Fruit fly (Drosophila melanogaster) whole organism, embryonic: Measurements from ENCODE around the gene Arl8.

ENCODE experiments used
- Abd-B ChIP-seq: fragments of 200-800 bp; sonication (Bioruptor generic); optimal IDR thresholded peaks from 2 replicates; lab custom pipeline; 2018; ENCODE audit warnings: missing biosample characterization, mild to moderate bottlenecking, missing genetic modification characterization, moderate library complexity
- Asciz ChIP-seq: fragments of 200-800 bp; sonication (Bioruptor generic); optimal IDR thresholded peaks from 2 replicates; lab custom pipeline; 2017; ENCODE audit warnings: missing biosample characterization, mild to moderate bottlenecking, missing genetic modification characterization, missing genetic modification reagents
- Bteb2 ChIP-seq: fragments of 200-800 bp; sonication (Bioruptor generic); optimal IDR thresholded peaks from 2 replicates; lab custom pipeline; 2016; ENCODE audit warnings: missing biosample characterization, missing genetic modification characterization
- CG10321 ChIP-seq: fragments of 200-800 bp; sonication (Bioruptor generic); IDR thresholded peaks from 2 replicates; pipeline ENCODE4 v1.3.6; 2022; ENCODE audit warnings: missing biosample characterization, missing genetic modification characterization
- CG11247 ChIP-seq: fragments of 200-800 bp; sonication (Bioruptor generic); IDR thresholded peaks from 2 replicates; pipeline ENCODE4 v1.3.6; 2022; ENCODE audit warnings: missing biosample characterization, missing genetic modification characterization
- CG11398 ChIP-seq: fragments of 200-800 bp; sonication (Bioruptor generic); optimal IDR thresholded peaks from 2 replicates; lab custom pipeline; 2016; ENCODE audit warnings: missing biosample characterization, missing genetic modification characterization
- CG12155 ChIP-seq: fragments of 200-800 bp; sonication (Bioruptor generic); optimal IDR thresholded peaks from 3 replicates; lab custom pipeline; 2016; ENCODE audit warnings: missing biosample characterization, missing genetic modification characterization
- CG12219 ChIP-seq: fragments of 200-800 bp; sonication (Bioruptor generic); optimal IDR thresholded peaks from 3 replicates; lab custom pipeline; 2018; ENCODE audit warnings: missing biosample characterization, mild to moderate bottlenecking, missing genetic modification characterization
- CG12659 ChIP-seq: fragments of 200-800 bp; sonication (Bioruptor generic); optimal IDR thresholded peaks from 3 replicates; lab custom pipeline; 2017; ENCODE audit warnings: mild to moderate bottlenecking, missing biosample characterization, missing genetic modification reagents, missing genetic modification characterization
- CG14050 ChIP-seq: fragments of 200-800 bp; sonication (Bioruptor generic); IDR thresholded peaks from 3 replicates; pipeline ENCODE4 v1.3.6; 2022; ENCODE audit warnings: missing biosample characterization, missing genetic modification characterization
- CG14965 ChIP-seq: fragments of 200-800 bp; sonication (Bioruptor generic); optimal IDR thresholded peaks from 2 replicates; lab custom pipeline; 2016; ENCODE audit warnings: missing biosample characterization, missing genetic modification characterization, borderline replicate concordance
- CG17186 ChIP-seq: fragments of 200-800 bp; sonication (Bioruptor generic); optimal IDR thresholded peaks from 3 replicates; lab custom pipeline; 2017; ENCODE audit warnings: missing biosample characterization, missing genetic modification reagents, missing genetic modification characterization
- CG1792 ChIP-seq: fragments of 200-800 bp; sonication (Bioruptor generic); optimal IDR thresholded peaks from 2 replicates; lab custom pipeline; 2016; ENCODE audit warnings: missing biosample characterization, missing genetic modification characterization
- CG18011 ChIP-seq: fragments of 200-800 bp; sonication (Bioruptor generic); optimal IDR thresholded peaks from 2 replicates; lab custom pipeline; 2017; ENCODE audit warnings: missing biosample characterization, missing genetic modification characterization, mild to moderate bottlenecking, moderate library complexity, missing genotype
- CG18476 ChIP-seq: fragments of 200-800 bp; sonication (Bioruptor generic); optimal IDR thresholded peaks from 2 replicates; lab custom pipeline; 2016; ENCODE audit warnings: missing biosample characterization, mild to moderate bottlenecking, missing genetic modification characterization
- CG31441 ChIP-seq: fragments of 200-800 bp; sonication (Bioruptor generic); IDR thresholded peaks from 2 replicates; pipeline ENCODE4 v1.3.6; 2022; ENCODE audit warnings: missing biosample characterization, missing genetic modification characterization
- CG32767 ChIP-seq: fragments of 200-800 bp; sonication (Bioruptor generic); IDR thresholded peaks from 2 replicates; pipeline ENCODE4 v1.3.6; 2022; ENCODE audit warnings: missing biosample characterization, missing genetic modification characterization
- CG3995 ChIP-seq: fragments of 200-800 bp; sonication (Bioruptor generic); optimal IDR thresholded peaks from 3 replicates; lab custom pipeline; 2016; ENCODE audit warnings: missing biosample characterization, missing genetic modification characterization
- CG6254 ChIP-seq: fragments of 200-800 bp; sonication (Bioruptor generic); optimal IDR thresholded peaks from 3 replicates; lab custom pipeline; 2017; ENCODE audit warnings: mild to moderate bottlenecking, missing biosample characterization, missing genetic modification reagents, missing genetic modification characterization
- CG7556 ChIP-seq: fragments of 200-800 bp; sonication (Bioruptor generic); optimal IDR thresholded peaks from 2 replicates; lab custom pipeline; 2017; ENCODE audit warnings: missing biosample characterization, mild to moderate bottlenecking, missing genetic modification characterization
- CG7963 ChIP-seq: fragments of 200-800 bp; sonication (Bioruptor generic); IDR thresholded peaks from 3 replicates; pipeline ENCODE4 v1.3.6; 2022; ENCODE audit warnings: missing biosample characterization, missing genetic modification characterization; ENCODE audit not compliant: partially characterized antibody
- ERR ChIP-seq: fragments of 200-800 bp; sonication (Bioruptor generic); optimal IDR thresholded peaks from 2 replicates; lab custom pipeline; 2016; ENCODE audit warnings: missing biosample characterization, missing genetic modification characterization
- HLHmδ ChIP-seq: fragments of 200-800 bp; sonication (Bioruptor generic); optimal IDR thresholded peaks from 2 replicates; lab custom pipeline; 2018; ENCODE audit warnings: missing biosample characterization, mild to moderate bottlenecking, missing genetic modification characterization, moderate library complexity
- Hr39 ChIP-seq: fragments of >200 bp; optimal IDR thresholded peaks from 2 replicates; lab custom pipeline; 2017
- Mrtf ChIP-seq: fragments of 200-800 bp; sonication (Bioruptor generic); IDR thresholded peaks from 3 replicates; pipeline ENCODE4 v1.3.6; 2022; ENCODE audit warnings: missing biosample characterization, missing genetic modification characterization
- Sox100B ChIP-seq: fragments of 200-800 bp; sonication (Bioruptor generic); optimal IDR thresholded peaks from 3 replicates; lab custom pipeline; 2018; ENCODE audit warnings: missing biosample characterization, mild to moderate bottlenecking, missing genetic modification characterization
- YL-1 ChIP-seq: fragments of 200-800 bp; sonication (Bioruptor generic); optimal IDR thresholded peaks from 3 replicates; lab custom pipeline; 2017; ENCODE audit warnings: missing biosample characterization, mild to moderate bottlenecking, missing genetic modification characterization
- amos ChIP-seq: fragments of 200-800 bp; sonication (Bioruptor generic); IDR thresholded peaks from 2 replicates; pipeline ENCODE4 v1.3.6; 2022; ENCODE audit warnings: missing biosample characterization, missing genetic modification characterization; ENCODE audit not compliant: partially characterized antibody
- dmrt11E ChIP-seq: fragments of 200-800 bp; sonication (Bioruptor generic); optimal IDR thresholded peaks from 3 replicates; lab custom pipeline; 2018; ENCODE audit warnings: missing biosample characterization, mild to moderate bottlenecking, missing genetic modification characterization, moderate library complexity
- dmrt99B ChIP-seq: fragments of 200-800 bp; sonication (Bioruptor generic); optimal IDR thresholded peaks from 2 replicates; lab custom pipeline; 2018; ENCODE audit warnings: missing biosample characterization, mild to moderate bottlenecking, missing genetic modification characterization, moderate library complexity
- dpn ChIP-seq, 2 experiments: fragments of 200-800 bp; sonication (Bioruptor generic); optimal IDR thresholded peaks; 3 replicates each; lab custom pipeline; 2016; ENCODE audit warnings: missing biosample characterization in 2 of 2, missing genetic modification characterization in 2 of 2
- ems ChIP-seq: fragments of 200-800 bp; sonication (Bioruptor generic); optimal IDR thresholded peaks from 3 replicates; lab custom pipeline; 2016; ENCODE audit warnings: missing biosample characterization, missing genetic modification characterization
- en ChIP-seq: fragments of 200-800 bp; sonication (Bioruptor generic); optimal IDR thresholded peaks from 2 replicates; lab custom pipeline; 2016; ENCODE audit warnings: missing biosample characterization, missing genetic modification characterization
- ftz-f1 ChIP-seq: fragments of 200-800 bp; sonication (Bioruptor generic); optimal IDR thresholded peaks from 2 replicates; lab custom pipeline; 2016; ENCODE audit warnings: missing biosample characterization, missing genetic modification characterization
- gro ChIP-seq: fragments of 200-800 bp; sonication (Bioruptor generic); optimal IDR thresholded peaks from 2 replicates; lab custom pipeline; 2016; ENCODE audit warnings: missing biosample characterization, missing genetic modification characterization
- gt ChIP-seq: fragments of 200-800 bp; sonication (Bioruptor generic); IDR thresholded peaks from 2 replicates; pipeline ENCODE4 v1.3.6; 2022; ENCODE audit warnings: missing biosample characterization, missing genetic modification characterization
- kni ChIP-seq: fragments of 200-800 bp; sonication (Bioruptor generic); optimal IDR thresholded peaks from 3 replicates; lab custom pipeline; 2017; ENCODE audit warnings: mild to moderate bottlenecking, missing biosample characterization, missing genetic modification reagents, missing genetic modification characterization
- lmd ChIP-seq: fragments of 200-800 bp; sonication (Bioruptor generic); IDR thresholded peaks from 2 replicates; pipeline ENCODE4 v1.3.6; 2022; ENCODE audit warnings: missing biosample characterization, missing genetic modification characterization
- otp ChIP-seq: fragments of 200-800 bp; sonication (Bioruptor generic); IDR thresholded peaks from 3 replicates; pipeline ENCODE4, ENCODE4 v1.3.6; 2022; ENCODE audit warnings: missing biosample characterization, missing genetic modification characterization
- peb ChIP-seq: fragments of 200-800 bp; sonication (Bioruptor generic); IDR thresholded peaks from 2 replicates; pipeline ENCODE4 v1.3.6; 2022; ENCODE audit warnings: missing biosample characterization, missing genetic modification characterization
- pita ChIP-seq: fragments of 200-800 bp; sonication (Bioruptor generic); optimal IDR thresholded peaks from 2 replicates; lab custom pipeline; 2017; ENCODE audit warnings: missing biosample characterization, mild to moderate bottlenecking, missing genetic modification characterization
- pnt ChIP-seq: fragments of 200-800 bp; sonication (Bioruptor generic); optimal IDR thresholded peaks from 3 replicates; lab custom pipeline; 2016; ENCODE audit warnings: missing biosample characterization, missing genetic modification characterization
- rib ChIP-seq: fragments of 200-800 bp; sonication (Bioruptor generic); IDR thresholded peaks from 2 replicates; pipeline ENCODE4 v1.3.6; 2022; ENCODE audit warnings: missing biosample characterization, missing genetic modification characterization
- run ChIP-seq: fragments of 200-800 bp; sonication (Bioruptor generic); optimal IDR thresholded peaks from 3 replicates; lab custom pipeline; 2018; ENCODE audit warnings: missing biosample characterization, mild to moderate bottlenecking, missing genetic modification characterization
- scrt ChIP-seq: fragments of 200-800 bp; sonication (Bioruptor generic); optimal IDR thresholded peaks from 2 replicates; lab custom pipeline; 2018; ENCODE audit warnings: missing biosample characterization, mild to moderate bottlenecking, missing genetic modification characterization, moderate library complexity
- seq ChIP-seq: fragments of 200-800 bp; sonication (Bioruptor generic); IDR thresholded peaks from 2 replicates; pipeline ENCODE4 v1.3.6; 2022; ENCODE audit warnings: missing biosample characterization, missing genetic modification characterization
- shn ChIP-seq: fragments of 200-800 bp; sonication (Bioruptor generic); optimal IDR thresholded peaks from 3 replicates; lab custom pipeline; 2016; ENCODE audit warnings: missing biosample characterization, missing genetic modification characterization
- sqz ChIP-seq: fragments of 200-800 bp; sonication (Bioruptor generic); optimal IDR thresholded peaks from 3 replicates; lab custom pipeline; 2018; ENCODE audit warnings: missing biosample characterization, mild to moderate bottlenecking, missing genetic modification characterization
- stc ChIP-seq: fragments of 200-800 bp; sonication (Bioruptor generic); IDR thresholded peaks from 2 replicates; pipeline ENCODE4 v1.3.6; 2022; ENCODE audit warnings: missing biosample characterization, missing genetic modification characterization
- yki ChIP-seq: fragments of >200 bp; optimal IDR thresholded peaks from 3 replicates; lab custom pipeline; 2018

Gene Arl8

dm6 chr3R:8113833-8114673, 12.4 kb upstream of the Arl8 start (continued):
- peak; percentile 79 for TF ChIP-seq CG18476 (GFP tag; lab: Kevin White, UChicago)
- peak; percentile 27 for TF ChIP-seq YL-1 (GFP tag; lab: Kevin White, UChicago)
- TF ChIP-seq ems (GFP tag; lab: Kevin White, UChicago) = peak; percentile 86
- TF ChIP-seq Bteb2 (GFP tag; lab: Kevin White, UChicago) = peak; percentile 75
- peak; percentile 70 for TF ChIP-seq CG6254 (GFP tag; lab: Kevin White, UChicago)
- peak; percentile 70 for TF ChIP-seq Mrtf
- peak; percentile 77 for TF ChIP-seq shn (GFP tag; lab: Kevin White, UChicago)
- peak; percentile 14 for TF ChIP-seq CG3995 (GFP tag; lab: Kevin White, UChicago)
- TF ChIP-seq sqz (GFP tag; lab: Kevin White, UChicago) = peak; percentile 47
- no peak for TF ChIP-seq Hr39 (lab: Kevin White, UChicago)
- TF ChIP-seq CG17186 (GFP tag; lab: Kevin White, UChicago) = no peak
- peak; percentile 85 for TF ChIP-seq otp (GFP tag; lab: Robert Waterston, UW)
- TF ChIP-seq ftz-f1 = peak; percentile 66
- TF ChIP-seq CG12659 = peak; percentile 70
- peak; percentile 94 for TF ChIP-seq gro (GFP tag; lab: Kevin White, UChicago)
- TF ChIP-seq lmd = peak; percentile 76
- TF ChIP-seq scrt (GFP tag; lab: Kevin White, UChicago) = peak; percentile 90
- TF ChIP-seq amos = no peak
- peak; percentile 61 for TF ChIP-seq Abd-B
- TF ChIP-seq CG11247 (GFP tag; lab: Robert Waterston, UW) = peak; percentile 57
- TF ChIP-seq yki (lab: Kevin White, UChicago) = no peak
- TF ChIP-seq CG32767 (GFP tag; lab: Robert Waterston, UW) = peak; percentile 60
- TF ChIP-seq seq = peak; percentile 80
- TF ChIP-seq rib (GFP tag; lab: Robert Waterston, UW) = peak; percentile 57
- peak; percentile 56; the same call in 1 of the 2 replicates for TF ChIP-seq gt (GFP tag; lab: Robert Waterston, UW)
- peak; percentile 85 for TF ChIP-seq stc (GFP tag; lab: Robert Waterston, UW)
- TF ChIP-seq CG12219 (GFP tag; lab: Kevin White, UChicago) = peak; percentile 60
- peak; percentile 57 for TF ChIP-seq CG18011 (GFP tag; lab: Kevin White, UChicago)
- TF ChIP-seq CG7963 (GFP tag; lab: Robert Waterston, UW) = no peak
- peak; percentile 71 for TF ChIP-seq CG12155
- peak; percentile 80 for TF ChIP-seq kni (GFP tag; lab: Kevin White, UChicago)
- TF ChIP-seq CG11398 = peak; percentile 34
- peak; percentile 76 for TF ChIP-seq dmrt11E (tag; lab: Kevin White, UChicago)
- peak; percentile 63 for TF ChIP-seq pnt (GFP tag; lab: Kevin White, UChicago)
- peak; percentile 62 for TF ChIP-seq ERR (GFP tag; lab: Kevin White, UChicago)
- TF ChIP-seq peb (GFP tag; lab: Robert Waterston, UW) = peak; percentile 68
- peak; percentile 88 for TF ChIP-seq CG7556
- TF ChIP-seq HLHmδ (GFP tag; lab: Kevin White, UChicago) = no peak
- TF ChIP-seq CG10321 (GFP tag; lab: Robert Waterston, UW) = peak; percentile 53
- TF ChIP-seq CG1792 (GFP tag; lab: Kevin White, UChicago) = peak; percentile 65
- TF ChIP-seq dmrt99B = peak; percentile 86
- TF ChIP-seq dpn (GFP tag; optimal IDR thresholded peaks at IDR 0.05; lab: Kevin White, UChicago) = peak; percentile 77 to 88
- peak; percentile 77 for TF ChIP-seq Sox100B (GFP tag; lab: Kevin White, UChicago)
- TF ChIP-seq run (tag; lab: Kevin White, UChicago) = peak; percentile 35
- TF ChIP-seq CG14965 (GFP tag; lab: Kevin White, UChicago) = no peak
- TF ChIP-seq en = peak; percentile 53
- TF ChIP-seq CG31441 (GFP tag; lab: Robert Waterston, UW) = peak; percentile 89
- peak; percentile 87 for TF ChIP-seq Asciz (GFP tag; lab: Kevin White, UChicago)
- TF ChIP-seq CG14050 (GFP tag; lab: Robert Waterston, UW) = peak; percentile 69
- TF ChIP-seq pita (GFP tag; lab: Kevin White, UChicago) = no peak
